Worm (Caenorhabditis elegans) whole organism, L3 larva: ENCODE measurements around the gene F53H2.3.

Experiments
- R02D3.7 ChIP-seq: fragments of 150-350 bp; optimal IDR thresholded peaks from 2 replicates; lab custom pipeline; 2014; ENCODE audit warnings: missing biosample characterization, missing genetic modification characterization
- ceh-82 ChIP-seq: fragments of 150-350 bp; optimal IDR thresholded peaks from 2 replicates; lab custom pipeline; 2014; ENCODE audit warnings: missing biosample characterization, missing genetic modification characterization
- eor-1 ChIP-seq, 2 experiments: fragments of 150-350 bp; optimal IDR thresholded peaks; 2 replicates each; lab custom pipeline; 2014 to 2018; ENCODE audit warnings: missing biosample characterization in 2 of 2, missing genetic modification characterization in 2 of 2
- fkh-10 ChIP-seq: sonication (generic microtip); optimal IDR thresholded peaks from 2 replicates; lab custom pipeline; 2017; ENCODE audit warnings: missing biosample characterization, missing genetic modification reagents, missing genetic modification characterization
- nhr-11 ChIP-seq: fragments of 150-350 bp; optimal IDR thresholded peaks from 2 replicates; lab custom pipeline; 2014; ENCODE audit warnings: missing biosample characterization, missing genetic modification characterization
- pha-4 ChIP-seq: fragments of 150-350 bp; optimal IDR thresholded peaks from 2 replicates; lab custom pipeline; 2014; ENCODE audit warnings: missing biosample characterization, missing genetic modification reagents, missing genetic modification characterization

DNA sequence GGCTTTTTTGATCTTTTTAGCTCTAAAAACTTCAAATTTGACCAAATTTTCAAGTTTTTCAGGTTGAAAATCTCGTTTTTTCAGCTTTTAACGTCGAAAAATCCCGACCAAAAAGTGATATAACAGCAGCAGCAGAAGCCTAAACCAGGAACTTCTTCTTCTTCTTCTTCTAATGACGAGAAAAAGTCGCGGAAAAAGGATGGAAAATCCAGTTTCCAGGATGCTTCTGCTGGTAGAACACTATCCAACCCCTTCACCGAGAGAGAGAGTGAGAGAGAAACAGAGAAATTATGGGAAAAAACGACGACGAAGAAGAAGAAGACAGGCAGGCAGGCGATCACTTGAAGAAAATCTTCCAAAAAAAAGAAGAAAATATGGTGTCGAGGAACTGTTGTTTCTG is 4.7 kb downstream of the F53H2.3 start:
- no peak for TF ChIP-seq nhr-11 (tag; lab: Kevin White, UChicago)
- TF ChIP-seq fkh-10, result no peak
- no peak for TF ChIP-seq pha-4 (tag; lab: Kevin White, UChicago)
- no peak for TF ChIP-seq eor-1 (tag; optimal IDR thresholded peaks at IDR 0.05; lab: Kevin White, UChicago)
- TF ChIP-seq R02D3.7 (tag; lab: Kevin White, UChicago), result no peak
- TF ChIP-seq ceh-82 (tag; lab: Kevin White, UChicago), result no peak
